Worm (Caenorhabditis elegans): ENCODE data around the gene snf-3.
"Not testable (repeated sequence)": the region's sequence is repeated elsewhere in the genome, so short reads cannot be mapped to it uniquely, and the experiment has no call there.

DNA sequence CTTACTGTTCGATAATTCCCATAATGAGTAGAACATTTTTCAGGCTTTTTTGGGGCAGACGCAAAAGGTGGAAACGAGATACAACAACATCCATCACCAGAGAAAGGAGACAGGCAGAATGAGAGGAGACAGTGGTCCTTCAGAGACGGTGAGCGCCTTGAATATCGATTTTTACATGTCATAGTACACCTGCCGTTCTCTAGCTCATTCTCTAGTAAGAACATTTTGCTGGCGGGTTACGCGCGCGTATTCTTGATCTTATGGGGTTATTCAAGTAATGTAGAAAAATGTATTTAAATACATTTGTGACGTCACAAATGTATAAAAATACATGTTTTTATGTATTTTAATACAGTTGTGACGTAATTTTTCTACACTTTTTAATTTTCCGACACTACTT, 47.9 kb upstream of the snf-3 start, which contains the start of gene fbxb-45:
- TF ChIP-seq him-1, dao-5 (tag; optimal IDR thresholded peaks at IDR 0.05): not testable (repeated sequence)
